Fruit fly (Drosophila melanogaster) whole organism, pupa: Measurements from ENCODE around the gene tst.

ENCODE experiments used
- CG12605 ChIP-seq: fragments of 200-800 bp; sonication (Bioruptor generic); IDR thresholded peaks from 2 replicates; pipeline ENCODE4 v1.3.6; 2022; ENCODE audit warnings: missing biosample characterization, missing genetic modification characterization
- CG32121 ChIP-seq: fragments of 200-800 bp; sonication (Bioruptor generic); IDR thresholded peaks from 2 replicates; pipeline ENCODE4 v1.3.6; 2022; ENCODE audit warnings: missing biosample characterization, missing genetic modification characterization
- CG34367 ChIP-seq: fragments of 200-800 bp; sonication (Bioruptor generic); optimal IDR thresholded peaks from 2 replicates; lab custom pipeline; 2018; ENCODE audit warnings: missing biosample characterization, mild to moderate bottlenecking, missing genetic modification characterization
- CG4496 ChIP-seq: fragments of 200-800 bp; sonication (Bioruptor generic); IDR thresholded peaks from 3 replicates; pipeline ENCODE4 v1.3.6; 2022; ENCODE audit warnings: missing biosample characterization, missing genetic modification characterization
- CG9948 ChIP-seq: fragments of 200-800 bp; sonication (Bioruptor generic); optimal IDR thresholded peaks from 2 replicates; lab custom pipeline; 2018; ENCODE audit warnings: missing biosample characterization, mild to moderate bottlenecking, missing genetic modification characterization, moderate library complexity
- EcR ChIP-seq: fragments of 200-800 bp; sonication (Bioruptor generic); optimal IDR thresholded peaks from 3 replicates; lab custom pipeline; 2019; ENCODE audit warnings: missing biosample characterization, missing genetic modification characterization, mild to moderate bottlenecking, moderate library complexity, missing genetic modification reagents
- Pif1A ChIP-seq: fragments of 200-800 bp; sonication (Bioruptor generic); optimal IDR thresholded peaks from 3 replicates; lab custom pipeline; 2016; ENCODE audit warnings: missing biosample characterization, missing genetic modification characterization
- Pif1B ChIP-seq: fragments of 200-800 bp; sonication (Bioruptor generic); optimal IDR thresholded peaks from 3 replicates; lab custom pipeline; 2016; ENCODE audit warnings: missing biosample characterization, missing genetic modification characterization
- Snoo ChIP-seq: fragments of 200-800 bp; sonication (Bioruptor generic); optimal IDR thresholded peaks from 3 replicates; lab custom pipeline; 2017; ENCODE audit warnings: missing biosample characterization, mild to moderate bottlenecking, missing genetic modification characterization, inconsistent platforms

DNA sequence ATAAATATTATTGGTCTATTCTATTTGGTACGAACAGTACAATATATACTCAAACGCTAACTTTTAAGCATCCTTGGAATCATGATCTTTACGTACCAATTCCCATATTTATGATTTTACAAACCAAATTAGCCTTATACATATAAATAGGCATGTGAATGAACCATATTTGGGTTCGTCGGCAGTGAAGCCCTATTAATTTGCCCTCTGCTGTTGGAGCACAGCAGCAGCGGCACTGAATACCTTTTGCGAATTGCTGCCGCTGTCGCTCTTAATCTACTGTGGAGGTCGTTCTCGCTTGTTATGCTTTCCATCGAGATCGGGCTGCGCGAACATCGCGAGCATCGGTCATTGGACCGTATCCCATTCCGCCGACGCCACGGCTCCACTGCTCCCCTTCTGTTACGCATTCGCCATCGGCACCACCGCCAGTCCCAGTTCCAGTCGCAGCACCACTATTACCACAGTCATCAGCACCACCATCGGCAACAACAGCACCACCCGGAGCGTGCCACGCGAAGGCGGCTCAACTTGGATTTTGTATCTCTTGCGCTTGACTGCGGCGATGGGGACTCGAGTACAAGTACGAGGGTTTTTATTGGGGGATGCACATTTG is 15.9 kb upstream of the tst start:
- TF ChIP-seq CG9948 (tag; lab: Kevin White, UChicago): peak; percentile 80
- TF ChIP-seq CG4496 (GFP tag; lab: Robert Waterston, UW): peak; percentile 41; the same call in 2 of the 3 replicates
- TF ChIP-seq Snoo: peak; percentile 60
- TF ChIP-seq CG34367 (tag; lab: Kevin White, UChicago): peak; percentile 67
- peak; percentile 74 for TF ChIP-seq Pif1B (GFP tag; lab: Kevin White, UChicago)
- TF ChIP-seq CG32121: peak; percentile 62
- TF ChIP-seq CG12605: peak; percentile 48; the same call in 1 of the 2 replicates
- TF ChIP-seq EcR (GFP tag; lab: Kevin White, UChicago): peak; percentile 98
- peak; percentile 67 for TF ChIP-seq Pif1A
